Worm (Caenorhabditis elegans) whole organism, mixed stage, embryonic: Measurements from ENCODE around the gene F35F10.5.

Experiments used
- bed-3 ChIP-seq: fragments of 200-800 bp; sonication (Bioruptor generic); optimal IDR thresholded peaks from 3 replicates; lab custom pipeline; 2018; ENCODE audit warnings: mild to moderate bottlenecking, missing genetic modification characterization, moderate library complexity, missing compliant biosample characterization
- ceh-39 ChIP-seq: fragments of 150-350 bp; optimal IDR thresholded peaks from 2 replicates; lab custom pipeline; 2014; ENCODE audit warnings: missing biosample characterization, missing genetic modification characterization
- ceh-83 ChIP-seq: fragments of 200-800 bp; sonication (Bioruptor generic); optimal IDR thresholded peaks from 2 replicates; lab custom pipeline; 2018; ENCODE audit warnings: mild to moderate bottlenecking, missing genetic modification characterization, missing compliant biosample characterization
- ces-1 ChIP-seq: fragments of 150-350 bp; optimal IDR thresholded peaks from 2 replicates; lab custom pipeline; 2014; ENCODE audit warnings: missing biosample characterization, missing genetic modification reagents, missing genetic modification characterization
- cnd-1 ChIP-seq: fragments of 200-800 bp; sonication (Bioruptor generic); optimal IDR thresholded peaks from 2 replicates; lab custom pipeline; 2018; ENCODE audit warnings: mild to moderate bottlenecking, missing genetic modification characterization, missing compliant biosample characterization
- elt-1 ChIP-seq: sonication (generic microtip); optimal IDR thresholded peaks from 2 replicates; lab custom pipeline; 2017; ENCODE audit warnings: missing genetic modification characterization, mild to moderate bottlenecking, missing compliant biosample characterization, antibody characterized with exemption, moderate library complexity, borderline replicate concordance; ENCODE audit not compliant: insufficient read depth
- elt-3 ChIP-seq: fragments of 150-350 bp; optimal IDR thresholded peaks from 2 replicates; lab custom pipeline; 2014; ENCODE audit warnings: missing biosample characterization, missing genetic modification characterization
- flh-1 ChIP-seq: fragments of 200-800 bp; sonication (Bioruptor generic); optimal IDR thresholded peaks from 2 replicates; lab custom pipeline; 2018; ENCODE audit warnings: mild to moderate bottlenecking, missing genetic modification characterization, moderate library complexity, missing compliant biosample characterization
- hlh-1 ChIP-seq: fragments of 150-350 bp; optimal IDR thresholded peaks from 2 replicates; lab custom pipeline; 2014; ENCODE audit warnings: missing biosample characterization, missing genetic modification reagents, missing genetic modification characterization
- lsy-2 ChIP-seq: fragments of 150-350 bp; optimal IDR thresholded peaks from 2 replicates; lab custom pipeline; 2014; ENCODE audit warnings: missing biosample characterization, missing genetic modification characterization
- mab-5 ChIP-seq: fragments of 150-350 bp; optimal IDR thresholded peaks from 2 replicates; lab custom pipeline; 2014; ENCODE audit warnings: missing biosample characterization, missing genetic modification characterization
- mep-1 ChIP-seq: fragments of 150-350 bp; optimal IDR thresholded peaks from 2 replicates; lab custom pipeline; 2017; ENCODE audit warnings: missing biosample characterization, missing genetic modification reagents, missing genetic modification characterization, inconsistent platforms
- mls-2 ChIP-seq: sonication (generic microtip); optimal IDR thresholded peaks from 2 replicates; lab custom pipeline; 2016; ENCODE audit warnings: mild to moderate bottlenecking, missing genetic modification characterization, moderate library complexity, missing compliant biosample characterization
- nhr-237 ChIP-seq: fragments of 150-350 bp; optimal IDR thresholded peaks from 2 replicates; lab custom pipeline; 2014; ENCODE audit warnings: missing biosample characterization, missing genetic modification characterization
- nhr-28 ChIP-seq: fragments of 150-350 bp; optimal IDR thresholded peaks from 2 replicates; lab custom pipeline; 2014; ENCODE audit warnings: missing biosample characterization, missing genetic modification characterization
- pha-4 ChIP-seq: fragments of 150-350 bp; optimal IDR thresholded peaks from 2 replicates; lab custom pipeline; 2018; ENCODE audit warnings: missing biosample characterization, missing genetic modification reagents, missing genetic modification characterization
- sem-2 ChIP-seq: fragments of 200-800 bp; sonication (Bioruptor generic); optimal IDR thresholded peaks from 2 replicates; lab custom pipeline; 2018; ENCODE audit warnings: mild to moderate bottlenecking, missing genetic modification characterization, missing compliant biosample characterization
- sptf-1 ChIP-seq: sonication (generic microtip); optimal IDR thresholded peaks from 2 replicates; lab custom pipeline; 2017; ENCODE audit warnings: mild to moderate bottlenecking, missing genetic modification characterization, moderate library complexity, missing compliant biosample characterization
- tbx-8 ChIP-seq: fragments of 200-800 bp; sonication (Bioruptor generic); optimal IDR thresholded peaks from 2 replicates; lab custom pipeline; 2018; ENCODE audit warnings: mild to moderate bottlenecking, missing genetic modification characterization, moderate library complexity, missing compliant biosample characterization
- unc-120 ChIP-seq: sonication (generic microtip); optimal IDR thresholded peaks from 2 replicates; lab custom pipeline; 2017; ENCODE audit warnings: missing genetic modification characterization, missing compliant biosample characterization; ENCODE audit not compliant: poor library complexity, severe bottlenecking
- unc-39 ChIP-seq: fragments of 150-350 bp; optimal IDR thresholded peaks from 2 replicates; lab custom pipeline; 2014; ENCODE audit warnings: missing biosample characterization, missing genetic modification characterization
- unc-62 ChIP-seq: fragments of 150-350 bp; optimal IDR thresholded peaks from 2 replicates; lab custom pipeline; 2014; ENCODE audit warnings: missing biosample characterization, missing genetic modification reagents, missing genetic modification characterization
- zip-8 ChIP-seq: fragments of 150-350 bp; optimal IDR thresholded peaks from 2 replicates; lab custom pipeline; 2014; ENCODE audit warnings: missing biosample characterization, missing genetic modification characterization

Gene F35F10.5

DNA sequence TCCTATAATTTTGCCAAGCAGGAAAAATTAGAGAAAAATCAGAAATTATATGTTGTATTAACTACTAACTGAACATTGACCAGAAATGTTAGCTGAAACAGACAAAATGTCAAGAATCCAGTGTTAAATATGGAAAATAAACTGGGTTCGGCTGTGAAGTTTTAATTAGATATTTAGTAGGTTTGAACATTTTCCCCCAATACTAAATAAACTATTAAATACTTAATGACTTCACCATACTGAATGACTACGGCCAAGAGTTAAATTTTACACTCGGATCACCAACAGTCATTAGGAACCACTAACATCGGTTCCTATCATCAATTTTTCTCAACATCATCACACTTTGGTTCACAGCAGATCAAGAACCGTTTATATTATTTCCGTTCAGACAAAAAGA, 10.6 kb downstream of the F35F10.5 start:
- no peak for TF ChIP-seq hlh-1 (tag; lab: Kevin White, UChicago)
- TF ChIP-seq cnd-1 (tag; lab: Kevin White, UChicago): no peak

DNA sequence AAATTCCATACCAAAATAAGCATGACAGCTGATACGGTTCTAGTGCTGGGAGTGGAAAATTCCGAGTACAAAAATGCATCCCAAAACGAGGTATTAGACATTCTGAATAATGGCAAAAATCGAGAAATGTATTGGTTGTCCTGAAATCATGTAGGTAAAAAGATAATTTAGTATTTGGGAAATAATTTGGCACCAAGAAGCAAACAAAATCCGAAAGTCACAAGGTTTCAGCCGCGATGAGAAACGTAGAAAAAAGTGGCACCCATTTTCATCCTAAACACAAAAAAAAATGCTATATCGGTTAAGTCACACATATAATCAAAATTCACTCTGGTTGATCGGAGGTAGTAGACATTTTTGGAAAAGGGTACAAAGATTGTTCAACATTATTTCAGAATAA, 13.0 kb downstream of the F35F10.5 start, which contains the start of gene srx-122:
Gene srx-122 (minus strand): TSS at position 101 of the 400 bp plus-strand sequence.
- TF ChIP-seq elt-1 (tag; lab: Kevin White, UChicago): no peak
- TF ChIP-seq sptf-1 (tag; lab: Kevin White, UChicago): no peak
- TF ChIP-seq, all 35 proteins: peak for 0

DNA sequence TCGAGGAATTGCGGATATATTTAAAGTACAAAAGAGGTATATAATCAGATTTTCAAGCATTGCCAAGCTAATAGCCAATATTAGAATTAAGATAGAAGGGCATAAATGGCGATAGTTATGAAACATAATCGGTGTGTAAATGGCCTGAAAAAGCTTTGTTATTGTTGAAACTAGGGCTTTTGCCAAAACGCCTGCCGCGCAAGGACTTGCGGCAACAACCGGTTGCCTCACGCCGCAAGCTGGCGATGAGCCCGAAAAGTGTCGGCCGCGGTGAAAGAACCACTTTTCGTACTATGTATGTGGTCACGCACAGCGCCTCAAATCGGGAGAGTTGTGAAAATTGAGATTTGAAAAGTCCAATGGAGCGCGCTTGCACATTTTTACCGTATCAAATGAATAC, 14.7 kb downstream of the F35F10.5 start:
- no peak for TF ChIP-seq nhr-28 (tag; lab: Kevin White, UChicago)
- no peak for TF ChIP-seq sptf-1 (tag; lab: Kevin White, UChicago)
- no peak for TF ChIP-seq mep-1 (tag; lab: Kevin White, UChicago)
- TF ChIP-seq zip-8: no peak
- TF ChIP-seq ceh-39 (tag; lab: Kevin White, UChicago): no peak
- TF ChIP-seq elt-3 (tag; lab: Kevin White, UChicago): no peak
- no peak for TF ChIP-seq unc-39 (tag; lab: Kevin White, UChicago)
- TF ChIP-seq sem-2: no peak

DNA sequence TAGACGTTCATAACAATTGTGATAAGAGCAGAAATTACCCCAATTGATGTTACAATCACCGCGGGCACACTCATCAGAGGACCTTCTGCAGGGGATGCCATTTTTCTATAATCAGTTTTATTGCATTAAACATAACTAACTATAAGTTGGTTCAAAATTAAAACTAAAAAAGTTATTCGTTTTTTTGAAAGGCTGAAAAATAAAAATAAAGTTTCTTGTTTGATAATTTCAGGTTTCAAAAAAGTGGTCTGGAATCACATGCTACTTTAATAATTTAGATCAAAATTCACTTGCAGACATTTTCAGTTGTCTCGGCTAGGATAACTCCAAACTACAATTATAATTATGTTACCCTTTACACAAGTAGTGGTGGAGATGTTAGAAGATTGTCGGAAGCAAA, 17.2 kb downstream of the F35F10.5 start, which contains the start of gene srbc-1:
Gene srbc-1 (minus strand): TSS at position 101 of the 400 bp plus-strand sequence.
- TF ChIP-seq zip-8: no peak

DNA sequence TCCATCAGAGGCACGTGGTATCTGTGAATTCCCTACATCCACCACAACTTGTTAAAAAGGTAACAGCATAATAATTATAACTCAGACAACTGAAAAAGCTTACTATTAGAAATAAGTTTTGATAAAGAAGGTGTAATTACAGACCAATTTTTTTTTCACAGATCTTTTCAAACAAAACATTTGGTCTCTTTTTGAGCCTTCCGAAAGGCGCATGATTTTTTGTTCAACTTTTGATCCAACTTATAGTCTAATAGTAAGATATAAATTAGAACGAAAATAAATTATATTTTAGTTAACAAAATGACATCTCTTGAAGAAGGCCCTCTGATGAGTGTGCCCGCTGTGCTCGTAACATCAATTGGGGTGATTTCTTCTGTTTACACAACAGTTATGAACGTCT, 23.4 kb downstream of the F35F10.5 start, which contains the start of gene srbc-3:
Gene srbc-3 (plus strand): TSS at position 301 of the 400 bp plus-strand sequence.
- TF ChIP-seq cnd-1 (tag; lab: Kevin White, UChicago): no peak
- TF ChIP-seq ceh-83 (GFP tag; lab: Kevin White, UChicago): no peak
- TF ChIP-seq tbx-8 (GFP tag; lab: Kevin White, UChicago): no peak
- TF ChIP-seq pha-4 (tag; lab: Kevin White, UChicago): no peak
- TF ChIP-seq unc-120: no peak
- TF ChIP-seq unc-62 (GFP tag; lab: Kevin White, UChicago): no peak
- TF ChIP-seq mls-2 (tag; lab: Kevin White, UChicago): no peak
- no peak for TF ChIP-seq hlh-1 (tag; lab: Kevin White, UChicago)
- no peak for TF ChIP-seq ces-1 (GFP tag; lab: Kevin White, UChicago)
- no peak for TF ChIP-seq lsy-2 (tag; lab: Kevin White, UChicago)
- TF ChIP-seq sptf-1 (tag; lab: Kevin White, UChicago): no peak
- no peak for TF ChIP-seq nhr-28 (tag; lab: Kevin White, UChicago)
- no peak for TF ChIP-seq sem-2
- no peak for TF ChIP-seq elt-3 (tag; lab: Kevin White, UChicago)
- TF ChIP-seq mep-1 (tag; lab: Kevin White, UChicago): no peak
- TF ChIP-seq mab-5 (tag; lab: Kevin White, UChicago): no peak

DNA sequence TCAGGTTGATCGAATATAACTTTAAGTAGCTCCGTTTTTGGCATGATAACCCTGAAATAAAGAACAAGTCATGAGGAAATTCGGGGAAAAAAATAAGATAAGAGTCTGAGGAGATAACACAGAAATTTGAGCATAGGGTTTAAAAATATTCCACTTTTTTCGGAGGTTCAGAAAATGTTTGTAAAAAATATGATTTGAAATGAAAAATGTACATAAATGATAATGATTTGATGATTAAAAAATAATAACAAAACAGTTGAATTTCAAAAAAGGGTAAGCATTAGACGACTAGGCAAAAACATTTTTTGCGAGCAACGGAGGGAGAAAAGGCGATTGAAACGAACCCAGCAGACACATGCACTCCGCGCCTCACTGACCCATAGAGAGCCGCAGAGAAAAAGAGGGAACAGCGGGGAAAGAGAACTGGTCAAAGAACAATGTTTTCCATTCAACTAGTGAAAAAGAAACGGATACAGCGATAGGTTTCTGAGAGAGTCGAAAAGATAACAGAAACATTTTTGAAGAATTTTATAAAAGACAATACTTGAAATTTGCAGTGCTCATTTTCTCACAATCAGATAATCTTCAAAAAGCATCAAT, 27.4 kb downstream of the F35F10.5 start, which contains the start of gene arrd-18:
Gene arrd-18 (minus strand): TSS at position 51 of the 600 bp plus-strand sequence.
- TF ChIP-seq cnd-1 (tag; lab: Kevin White, UChicago) (no peak), mls-2 (tag; lab: Kevin White, UChicago) (no peak), ces-1 (GFP tag; lab: Kevin White, UChicago) (peak; percentile 10), mab-5 (tag; lab: Kevin White, UChicago) (no peak), pha-4 (tag; lab: Kevin White, UChicago) (no peak), hlh-1 (tag; lab: Kevin White, UChicago) (peak; percentile 3), tbx-8 (GFP tag; lab: Kevin White, UChicago) (no peak), ceh-83 (GFP tag; lab: Kevin White, UChicago) (no peak), flh-1 (GFP tag; lab: Kevin White, UChicago) (no peak), bed-3 (GFP tag; lab: Kevin White, UChicago) (no peak)

DNA sequence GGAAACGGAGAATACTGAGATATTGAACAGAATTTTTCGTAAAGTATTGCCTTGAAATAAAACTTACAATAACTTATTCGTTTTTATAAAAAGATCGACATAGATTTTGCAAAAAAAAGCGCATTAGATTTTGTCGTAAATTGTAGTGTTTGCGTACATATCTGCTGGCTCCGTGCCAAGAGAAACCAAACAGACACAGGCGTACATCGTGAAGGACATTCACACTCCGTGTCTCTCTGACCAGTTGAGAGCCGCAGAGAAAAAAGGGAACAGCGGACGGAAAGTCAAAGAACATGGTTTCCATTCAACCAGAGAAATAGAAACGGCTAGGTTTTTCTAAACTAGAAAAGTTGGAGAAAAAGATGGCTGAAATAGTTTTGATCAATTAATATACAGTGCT, 30.6 kb downstream of the F35F10.5 start, which contains the start of gene arrd-19:
Gene arrd-19 (minus strand): TSS at position 209 of the 400 bp plus-strand sequence.
- TF ChIP-seq hlh-1 (tag; lab: Kevin White, UChicago) (peak; percentile 49), sptf-1 (tag; lab: Kevin White, UChicago) (no peak), unc-39 (tag; lab: Kevin White, UChicago) (no peak), nhr-237 (peak; percentile 19), mep-1 (tag; lab: Kevin White, UChicago) (peak; percentile 4)
